Fruit fly (Drosophila melanogaster) whole organism, embryonic: Measurements from ENCODE around the gene CG13110.

Experiments used
- BEAF-32 ChIP-seq: fragments of 200-800 bp; sonication (Bioruptor generic); optimal IDR thresholded peaks from 3 replicates; lab custom pipeline; 2017; ENCODE audit warnings: missing biosample characterization, missing genetic modification characterization, mild to moderate bottlenecking, moderate library complexity, missing genetic modification reagents
- Bdp1 ChIP-seq: fragments of 200-800 bp; sonication (Bioruptor generic); optimal IDR thresholded peaks from 3 replicates; lab custom pipeline; 2016; ENCODE audit warnings: missing biosample characterization, missing genetic modification characterization
- CG10267 ChIP-seq: fragments of 200-800 bp; sonication (Bioruptor generic); optimal IDR thresholded peaks from 2 replicates; lab custom pipeline; 2018; ENCODE audit warnings: missing biosample characterization, mild to moderate bottlenecking, missing genetic modification characterization, moderate library complexity
- CG11696 ChIP-seq: fragments of 200-800 bp; sonication (Bioruptor generic); IDR thresholded peaks from 2 replicates; pipeline ENCODE4 v1.3.6; 2022; ENCODE audit warnings: missing biosample characterization, missing genetic modification characterization
- CG12391 ChIP-seq: fragments of 200-800 bp; sonication (Bioruptor generic); optimal IDR thresholded peaks from 3 replicates; lab custom pipeline; 2018; ENCODE audit warnings: missing biosample characterization, mild to moderate bottlenecking, missing genetic modification characterization, moderate library complexity
- CG12744 ChIP-seq: fragments of 200-800 bp; sonication (Bioruptor generic); optimal IDR thresholded peaks from 2 replicates; lab custom pipeline; 2016; ENCODE audit warnings: missing biosample characterization, missing genetic modification characterization
- CG1529 ChIP-seq: fragments of 200-800 bp; sonication (Bioruptor generic); optimal IDR thresholded peaks from 3 replicates; lab custom pipeline; 2018; ENCODE audit warnings: missing biosample characterization, missing genetic modification characterization
- CG18476 ChIP-seq: fragments of 200-800 bp; sonication (Bioruptor generic); optimal IDR thresholded peaks from 2 replicates; lab custom pipeline; 2016; ENCODE audit warnings: missing biosample characterization, mild to moderate bottlenecking, missing genetic modification characterization
- CG2120 ChIP-seq: fragments of 200-800 bp; sonication (Bioruptor generic); optimal IDR thresholded peaks from 3 replicates; lab custom pipeline; 2016; ENCODE audit warnings: missing biosample characterization, missing genetic modification characterization
- CG5245 ChIP-seq: fragments of 200-800 bp; sonication (Bioruptor generic); optimal IDR thresholded peaks from 3 replicates; lab custom pipeline; 2016; ENCODE audit warnings: missing biosample characterization, missing genetic modification characterization
- CG7271 ChIP-seq: fragments of 200-800 bp; sonication (Bioruptor generic); optimal IDR thresholded peaks from 2 replicates; lab custom pipeline; 2018; ENCODE audit warnings: missing biosample characterization, mild to moderate bottlenecking, missing genetic modification characterization, moderate library complexity
- CG7839 ChIP-seq: fragments of 200-800 bp; sonication (Bioruptor generic); optimal IDR thresholded peaks from 3 replicates; lab custom pipeline; 2018; ENCODE audit warnings: missing biosample characterization, mild to moderate bottlenecking, missing genetic modification characterization, moderate library complexity
- CG8359 ChIP-seq: fragments of 200-800 bp; sonication (Bioruptor generic); optimal IDR thresholded peaks from 2 replicates; lab custom pipeline; 2017; ENCODE audit warnings: missing biosample characterization, mild to moderate bottlenecking, missing genetic modification characterization, borderline replicate concordance
- CG8478 ChIP-seq: fragments of >200 bp; optimal IDR thresholded peaks from 2 replicates; lab custom pipeline; 2018
- Doc3 ChIP-seq: fragments of 200-800 bp; sonication (Bioruptor generic); IDR thresholded peaks from 3 replicates; pipeline ENCODE4 v1.3.6; 2022; ENCODE audit warnings: missing biosample characterization, missing genetic modification characterization; ENCODE audit not compliant: partially characterized antibody
- Dref ChIP-seq: fragments of 200-800 bp; sonication (Bioruptor generic); IDR thresholded peaks from 2 replicates; pipeline ENCODE4 v1.3.6; 2022; ENCODE audit warnings: missing biosample characterization, missing genetic modification characterization
- Elba2 ChIP-seq: fragments of 200-800 bp; sonication (Bioruptor generic); optimal IDR thresholded peaks from 3 replicates; lab custom pipeline; 2016; ENCODE audit warnings: missing biosample characterization, missing genetic modification characterization
- Jarid2 ChIP-seq: fragments of 200-800 bp; sonication (Bioruptor generic); optimal IDR thresholded peaks from 3 replicates; lab custom pipeline; 2017; ENCODE audit warnings: mild to moderate bottlenecking, missing biosample characterization, missing genetic modification reagents, missing genetic modification characterization
- Mes4 ChIP-seq: fragments of 200-800 bp; sonication (Bioruptor generic); optimal IDR thresholded peaks from 2 replicates; lab custom pipeline; 2016; ENCODE audit warnings: missing biosample characterization, missing genetic modification characterization
- NC2α ChIP-seq: fragments of 200-800 bp; sonication (Bioruptor generic); optimal IDR thresholded peaks from 2 replicates; lab custom pipeline; 2016; ENCODE audit warnings: missing biosample characterization, missing genetic modification characterization
- Nf-YB ChIP-seq: fragments of 200-800 bp; sonication (Bioruptor generic); optimal IDR thresholded peaks from 3 replicates; lab custom pipeline; 2019; ENCODE audit warnings: missing biosample characterization, mild to moderate bottlenecking, missing genetic modification characterization, moderate library complexity
- Side ChIP-seq: fragments of 200-800 bp; sonication (Bioruptor generic); optimal IDR thresholded peaks from 2 replicates; lab custom pipeline; 2016; ENCODE audit warnings: missing biosample characterization, missing genetic modification characterization
- Sry-δ ChIP-seq: fragments of 200-800 bp; sonication (Bioruptor generic); optimal IDR thresholded peaks from 2 replicates; lab custom pipeline; 2016; ENCODE audit warnings: missing biosample characterization, missing genetic modification characterization
- Trl ChIP-seq, 3 experiments: fragments of >200 bp in 2 of 3; fragments of 200-800 bp in 1 of 3; sonication (Bioruptor generic) in 1 of 3; optimal IDR thresholded peaks; 2 replicates in 1 of 3; 3 replicates in 2 of 3; lab custom pipeline; 2016 to 2017; ENCODE audit warnings: missing biosample characterization in 1 of 3, missing genetic modification characterization in 1 of 3
- bsh ChIP-seq, 2 experiments: fragments of 200-800 bp; sonication (Bioruptor generic); optimal IDR thresholded peaks; 2 replicates each; lab custom pipeline; 2017 to 2018; ENCODE audit warnings: mild to moderate bottlenecking in 2 of 2, missing biosample characterization in 2 of 2, missing genetic modification characterization in 2 of 2, moderate library complexity in 1 of 2
- cato ChIP-seq: fragments of 200-800 bp; sonication (Bioruptor generic); optimal IDR thresholded peaks from 2 replicates; lab custom pipeline; 2016; ENCODE audit warnings: missing biosample characterization, missing genetic modification characterization, borderline replicate concordance
- chn ChIP-seq: fragments of 200-800 bp; sonication (Bioruptor generic); optimal IDR thresholded peaks from 2 replicates; lab custom pipeline; 2016; ENCODE audit warnings: missing biosample characterization, missing genetic modification characterization
- ci ChIP-seq: fragments of 200-800 bp; sonication (Bioruptor generic); IDR thresholded peaks from 3 replicates; pipeline ENCODE4 v1.3.6; 2022; ENCODE audit warnings: missing biosample characterization, missing genetic modification characterization
- dm ChIP-seq: fragments of 200-800 bp; sonication (Bioruptor generic); optimal IDR thresholded peaks from 3 replicates; lab custom pipeline; 2016; ENCODE audit warnings: missing biosample characterization, missing genetic modification characterization
- ems ChIP-seq: fragments of 200-800 bp; sonication (Bioruptor generic); optimal IDR thresholded peaks from 3 replicates; lab custom pipeline; 2016; ENCODE audit warnings: missing biosample characterization, missing genetic modification characterization
- gt ChIP-seq: fragments of 200-800 bp; sonication (Bioruptor generic); IDR thresholded peaks from 2 replicates; pipeline ENCODE4 v1.3.6; 2022; ENCODE audit warnings: missing biosample characterization, missing genetic modification characterization
- hb ChIP-seq: fragments of 200-800 bp; sonication (Bioruptor generic); IDR thresholded peaks from 3 replicates; pipeline ENCODE4 v1.3.6; 2022; ENCODE audit warnings: missing biosample characterization, missing genetic modification characterization; ENCODE audit not compliant: partially characterized antibody
- inv ChIP-seq: fragments of 200-800 bp; sonication (Bioruptor generic); IDR thresholded peaks from 2 replicates; pipeline ENCODE4 v1.3.6; 2022; ENCODE audit warnings: missing biosample characterization, missing genetic modification characterization; ENCODE audit not compliant: partially characterized antibody
- klu ChIP-seq: fragments of 200-800 bp; sonication (Bioruptor generic); IDR thresholded peaks from 2 replicates; pipeline ENCODE4 v1.3.6; 2022; ENCODE audit warnings: missing biosample characterization, missing genetic modification characterization
- nmo ChIP-seq: fragments of 200-800 bp; sonication (Bioruptor generic); optimal IDR thresholded peaks from 2 replicates; lab custom pipeline; 2018; ENCODE audit warnings: missing biosample characterization, mild to moderate bottlenecking, missing genetic modification characterization, moderate library complexity
- otp ChIP-seq: fragments of 200-800 bp; sonication (Bioruptor generic); IDR thresholded peaks from 3 replicates; pipeline ENCODE4, ENCODE4 v1.3.6; 2022; ENCODE audit warnings: missing biosample characterization, missing genetic modification characterization
- peb ChIP-seq: fragments of 200-800 bp; sonication (Bioruptor generic); IDR thresholded peaks from 2 replicates; pipeline ENCODE4 v1.3.6; 2022; ENCODE audit warnings: missing biosample characterization, missing genetic modification characterization
- pho ChIP-seq: fragments of 200-800 bp; sonication (Bioruptor generic); optimal IDR thresholded peaks from 2 replicates; lab custom pipeline; 2016; ENCODE audit warnings: missing biosample characterization, missing genetic modification characterization
- psq ChIP-seq: fragments of 200-800 bp; sonication (Bioruptor generic); optimal IDR thresholded peaks from 2 replicates; lab custom pipeline; 2017; ENCODE audit warnings: missing biosample characterization, missing genetic modification characterization
- ro ChIP-seq: fragments of 200-800 bp; sonication (Bioruptor generic); IDR thresholded peaks from 2 replicates; pipeline ENCODE4 v1.3.6; 2022; ENCODE audit warnings: missing biosample characterization, missing genetic modification characterization
- seq ChIP-seq: fragments of 200-800 bp; sonication (Bioruptor generic); IDR thresholded peaks from 2 replicates; pipeline ENCODE4 v1.3.6; 2022; ENCODE audit warnings: missing biosample characterization, missing genetic modification characterization
- sim ChIP-seq: fragments of 200-800 bp; sonication (Bioruptor generic); IDR thresholded peaks from 2 replicates; pipeline ENCODE4 v1.3.6; 2022; ENCODE audit warnings: missing biosample characterization, missing genetic modification characterization
- stc ChIP-seq: fragments of 200-800 bp; sonication (Bioruptor generic); IDR thresholded peaks from 2 replicates; pipeline ENCODE4 v1.3.6; 2022; ENCODE audit warnings: missing biosample characterization, missing genetic modification characterization
- toy ChIP-seq: fragments of 200-800 bp; sonication (Bioruptor generic); IDR thresholded peaks from 2 replicates; pipeline ENCODE4 v1.3.6; 2022; ENCODE audit warnings: missing biosample characterization, missing genetic modification characterization
- unc-4 ChIP-seq: fragments of 200-800 bp; sonication (Bioruptor generic); IDR thresholded peaks from 2 replicates; pipeline ENCODE4 v1.3.6; 2022; ENCODE audit warnings: missing biosample characterization, missing genetic modification characterization; ENCODE audit not compliant: partially characterized antibody
- unpg ChIP-seq: fragments of 200-800 bp; sonication (Bioruptor generic); optimal IDR thresholded peaks from 3 replicates; lab custom pipeline; 2018; ENCODE audit warnings: missing biosample characterization, mild to moderate bottlenecking, missing genetic modification characterization, moderate library complexity
- vvl ChIP-seq: fragments of 200-800 bp; sonication (Bioruptor generic); IDR thresholded peaks from 2 replicates; pipeline ENCODE4 v1.3.6; 2022; ENCODE audit warnings: missing biosample characterization, missing genetic modification characterization
- zen2 ChIP-seq: fragments of 200-800 bp; sonication (Bioruptor generic); IDR thresholded peaks from 3 replicates; pipeline ENCODE4 v1.3.6; 2022; ENCODE audit warnings: missing biosample characterization, missing genetic modification characterization; ENCODE audit not compliant: partially characterized antibody
- zfh1 ChIP-seq: fragments of 200-800 bp; sonication (Bioruptor generic); IDR thresholded peaks from 3 replicates; pipeline ENCODE4 v1.3.6; 2022; ENCODE audit warnings: missing biosample characterization, missing genetic modification characterization

CG13110 gene

DNA sequence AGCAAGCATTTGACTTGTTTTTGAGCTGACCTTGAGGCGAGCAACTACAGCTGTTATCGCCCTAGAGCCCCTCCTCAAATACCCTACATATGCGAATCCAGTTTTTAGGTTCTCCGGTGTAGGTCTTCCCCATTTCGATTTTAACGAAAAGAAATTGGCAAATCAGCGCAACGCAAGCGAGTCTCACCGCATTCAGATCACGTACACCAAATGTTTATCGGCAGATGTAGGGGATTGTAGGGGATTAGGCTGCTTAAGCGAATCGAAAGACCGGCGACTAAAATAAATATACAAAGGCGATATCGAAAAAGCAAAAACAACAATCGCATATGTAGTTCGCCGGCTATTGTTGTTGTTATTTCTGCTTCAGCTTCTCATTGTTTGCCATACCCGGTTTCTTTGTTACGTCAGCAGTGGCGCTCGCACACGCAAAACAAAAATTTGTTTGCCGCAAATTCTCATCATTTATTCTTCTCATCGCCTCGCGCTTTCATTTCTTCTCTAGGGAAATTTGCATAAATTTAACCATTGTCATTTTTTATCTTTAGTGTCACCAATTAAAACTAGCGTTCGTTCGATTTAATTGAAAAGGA lies 37.8 kb downstream of the CG13110 start:
- TF ChIP-seq inv (GFP tag; lab: Robert Waterston, UW) (no peak), CG8359 (GFP tag; lab: Kevin White, UChicago) (no peak), hb (GFP tag; lab: Robert Waterston, UW) (no peak), unpg (peak; percentile 76), Bdp1 (GFP tag; lab: Kevin White, UChicago) (peak; percentile 29), otp (GFP tag; lab: Robert Waterston, UW) (peak; percentile 64; the same call in 1 of the 3 replicates), CG7839 (peak; percentile 81), zen2 (no peak), zfh1 (GFP tag; lab: Robert Waterston, UW) (peak; percentile 58; the same call in 2 of the 3 replicates), psq (peak; percentile 28), nmo (peak; percentile 49), Doc3 (GFP tag; lab: Robert Waterston, UW) (no peak), seq (GFP tag; lab: Robert Waterston, UW) (peak; percentile 47; the same call in 1 of the 2 replicates), NC2α (GFP tag; lab: Kevin White, UChicago) (no peak), CG12744 (peak; percentile 38), vvl (GFP tag; lab: Robert Waterston, UW) (peak; percentile 74), ci (GFP tag; lab: Robert Waterston, UW) (0 out of 3 replicates have a peak, but pooled peaks have one; percentile 32), Dref (GFP tag; lab: Robert Waterston, UW) (peak; percentile 35; the same call in 1 of the 2 replicates), chn (GFP tag; lab: Kevin White, UChicago) (peak; percentile 58), toy (GFP tag; lab: Robert Waterston, UW) (0 out of 2 replicates have a peak, but pooled peaks have one; percentile 35), CG5245 (GFP tag; lab: Kevin White, UChicago) (peak; percentile 15), cato (GFP tag; lab: Kevin White, UChicago) (no peak), Mes4 (peak; percentile 45), gt (no peak), Elba2 (no peak), CG11696 (GFP tag; lab: Robert Waterston, UW) (peak; percentile 65), CG18476 (GFP tag; lab: Kevin White, UChicago) (peak; percentile 20), sim (GFP tag; lab: Robert Waterston, UW) (no peak), klu (GFP tag; lab: Robert Waterston, UW) (peak; percentile 44; the same call in 1 of the 2 replicates), unc-4 (GFP tag; lab: Robert Waterston, UW) (no peak), CG10267 (tag; lab: Kevin White, UChicago) (no peak), stc (peak; percentile 39; the same call in 1 of the 2 replicates), Sry-δ (GFP tag; lab: Kevin White, UChicago) (peak; percentile 18), peb (GFP tag; lab: Robert Waterston, UW) (0 out of 2 replicates have a peak, but pooled peaks have one; percentile 7), CG8478 (lab: Kevin White, UChicago) (no peak), Trl (optimal IDR thresholded peaks at IDR 0.05; lab: Kevin White, UChicago) (no peak), Trl (GFP tag; optimal IDR thresholded peaks at IDR 0.05; lab: Kevin White, UChicago) (peak; percentile 89), ems (GFP tag; lab: Kevin White, UChicago) (peak; percentile 59), CG7271 (no peak), bsh (GFP tag; optimal IDR thresholded peaks at IDR 0.05; lab: Kevin White, UChicago) (peak in 1 of 2 experiments; percentile 85), CG1529 (GFP tag; lab: Kevin White, UChicago) (no peak), CG12391 (tag; lab: Kevin White, UChicago) (peak; percentile 35), pho (GFP tag; lab: Kevin White, UChicago) (peak; percentile 80), Side (GFP tag; lab: Kevin White, UChicago) (peak; percentile 67), dm (GFP tag; lab: Kevin White, UChicago) (peak; percentile 38), BEAF-32 (GFP tag; lab: Kevin White, UChicago) (no peak), CG2120 (peak; percentile 94), Jarid2 (no peak), ro (GFP tag; lab: Robert Waterston, UW) (peak; percentile 26; the same call in 1 of the 2 replicates), Nf-YB (GFP tag; lab: Kevin White, UChicago) (no peak)
